Worm (Caenorhabditis elegans) whole organism, young adult: ENCODE data around the gene dhs-17.

Experiments used
- B0019.2 ChIP-seq: fragments of 200-800 bp; sonication (Bioruptor generic); conservative IDR thresholded peaks from 2 replicates; pipeline ENCODE4 v1.3.6; 2022; ENCODE audit warnings: missing genetic modification reagents, missing genetic modification characterization, missing compliant biosample characterization
- B0035.1 ChIP-seq: sonication (generic microtip); optimal IDR thresholded peaks from 2 replicates; lab custom pipeline; 2016; ENCODE audit warnings: missing genetic modification characterization, mild to moderate bottlenecking, missing compliant biosample characterization, missing genotype, missing genetic modification reagents
- F10E7.11 ChIP-seq: sonication (generic microtip); optimal IDR thresholded peaks from 2 replicates; lab custom pipeline; 2017; ENCODE audit warnings: mild to moderate bottlenecking, missing genetic modification characterization, moderate library complexity, missing compliant biosample characterization
- F23B12.7 ChIP-seq: sonication (generic microtip); optimal IDR thresholded peaks from 2 replicates; lab custom pipeline; 2017; ENCODE audit warnings: missing genetic modification characterization, mild to moderate bottlenecking, missing compliant biosample characterization, antibody characterized with exemption, moderate library complexity; ENCODE audit not compliant: insufficient read depth
- F39B2.1 ChIP-seq: fragments of 200-800 bp; sonication (Bioruptor generic); IDR thresholded peaks from 2 replicates; pipeline ENCODE4 v1.3.6; 2022; ENCODE audit warnings: missing genetic modification reagents, missing genetic modification characterization, missing compliant biosample characterization
- K12H6.12 ChIP-seq: fragments of 200-800 bp; sonication (Bioruptor generic); optimal IDR thresholded peaks from 2 replicates; lab custom pipeline; 2018; ENCODE audit warnings: mild to moderate bottlenecking, missing genetic modification characterization, missing compliant biosample characterization
- Y79H2A.3 ChIP-seq: fragments of 200-800 bp; sonication (Bioruptor generic); conservative IDR thresholded peaks from 2 replicates; pipeline ENCODE4 v1.3.6; 2022; ENCODE audit warnings: missing genetic modification reagents, missing genetic modification characterization, missing compliant biosample characterization
- Y95B8A.8 ChIP-seq: fragments of 200-800 bp; sonication (Bioruptor generic); IDR thresholded peaks from 2 replicates; pipeline ENCODE4 v1.3.6; 2022; ENCODE audit warnings: missing genetic modification reagents, missing genetic modification characterization, missing compliant biosample characterization
- aptf-2 ChIP-seq: fragments of 200-800 bp; sonication (Bioruptor generic); conservative IDR thresholded peaks from 2 replicates; pipeline ENCODE4 v1.3.6; 2022; ENCODE audit warnings: missing genetic modification reagents, missing genetic modification characterization, missing compliant biosample characterization
- aptf-3 ChIP-seq: fragments of 200-800 bp; sonication (Bioruptor generic); IDR thresholded peaks from 2 replicates; pipeline ENCODE4 v1.3.6; 2022; ENCODE audit warnings: missing genetic modification characterization, missing compliant biosample characterization
- attf-3 ChIP-seq: fragments of 200-800 bp; sonication (Bioruptor generic); conservative IDR thresholded peaks from 2 replicates; pipeline ENCODE4 v1.3.6; 2022; ENCODE audit warnings: missing genetic modification reagents, missing genetic modification characterization, missing compliant biosample characterization
- bed-2 ChIP-seq: fragments of 200-800 bp; sonication (Bioruptor generic); IDR thresholded peaks from 2 replicates; pipeline ENCODE4 v1.3.6; 2022; ENCODE audit warnings: missing genetic modification reagents, missing genetic modification characterization, missing compliant biosample characterization
- cebp-1 ChIP-seq, 2 experiments: fragments of 200-800 bp in 1 of 2; sonication (Bioruptor generic) in 1 of 2; sonication (generic microtip) in 1 of 2; IDR thresholded peaks in 1 of 2; optimal IDR thresholded peaks in 1 of 2; 2 replicates each; pipeline versions ENCODE4 v1.3.6 to Lab custom; 2017 to 2022; ENCODE audit warnings: missing compliant biosample characterization in 2 of 2, missing genetic modification characterization in 2 of 2, mild to moderate bottlenecking in 1 of 2, missing genetic modification reagents in 1 of 2, moderate library complexity in 1 of 2
- cebp-2 ChIP-seq: fragments of 200-800 bp; sonication (Bioruptor generic); IDR thresholded peaks from 2 replicates; pipeline ENCODE4 v1.3.6; 2022; ENCODE audit warnings: missing genetic modification characterization, missing compliant biosample characterization
- ceh-27 ChIP-seq: fragments of 200-800 bp; sonication (Bioruptor generic); optimal IDR thresholded peaks from 2 replicates; lab custom pipeline; 2018; ENCODE audit warnings: mild to moderate bottlenecking, missing genetic modification characterization, moderate library complexity, missing compliant biosample characterization
- ceh-79 ChIP-seq: sonication (generic microtip); optimal IDR thresholded peaks from 2 replicates; lab custom pipeline; 2017; ENCODE audit warnings: mild to moderate bottlenecking, missing genetic modification characterization, missing compliant biosample characterization
- chd-7 ChIP-seq: sonication (generic microtip); optimal IDR thresholded peaks from 2 replicates; lab custom pipeline; 2016; ENCODE audit warnings: mild to moderate bottlenecking, missing genetic modification characterization, moderate library complexity, missing compliant biosample characterization
- die-1 ChIP-seq: sonication (generic microtip); optimal IDR thresholded peaks from 2 replicates; lab custom pipeline; 2016; ENCODE audit warnings: missing genotype, mild to moderate bottlenecking, missing genetic modification characterization, missing compliant biosample characterization
- efl-1 ChIP-seq: fragments of 150-350 bp; optimal IDR thresholded peaks from 2 replicates; lab custom pipeline; 2014; ENCODE audit warnings: missing biosample characterization, missing genetic modification reagents, missing genetic modification characterization
- egl-44 ChIP-seq: fragments of 200-800 bp; sonication (Bioruptor generic); IDR thresholded peaks from 2 replicates; pipeline ENCODE4 v1.3.6; 2022; ENCODE audit warnings: missing genetic modification reagents, missing genetic modification characterization, missing compliant biosample characterization
- egrh-3 ChIP-seq: fragments of 200-800 bp; sonication (Bioruptor generic); IDR thresholded peaks from 2 replicates; pipeline ENCODE4 v1.3.6; 2022; ENCODE audit warnings: missing genetic modification reagents, missing genetic modification characterization, missing compliant biosample characterization
- hlh-12 ChIP-seq: sonication (generic microtip); optimal IDR thresholded peaks from 2 replicates; lab custom pipeline; 2016; ENCODE audit warnings: missing genetic modification characterization, missing compliant biosample characterization
- hmg-1.2 ChIP-seq: fragments of 200-800 bp; sonication (Bioruptor generic); IDR thresholded peaks from 2 replicates; pipeline ENCODE4 v1.3.6; 2022; ENCODE audit warnings: missing genetic modification reagents, missing genetic modification characterization, missing compliant biosample characterization
- let-526 ChIP-seq: fragments of 200-800 bp; sonication (Bioruptor generic); IDR thresholded peaks from 2 replicates; pipeline ENCODE4 v1.3.6; 2022; ENCODE audit warnings: missing genetic modification reagents, missing genetic modification characterization, missing compliant biosample characterization
- let-607 ChIP-seq, 2 experiments: fragments of 200-800 bp in 1 of 2; sonication (Bioruptor generic) in 1 of 2; sonication (generic microtip) in 1 of 2; optimal IDR thresholded peaks; 2 replicates each; lab custom pipeline; 2016 to 2018; ENCODE audit warnings: mild to moderate bottlenecking in 2 of 2, missing compliant biosample characterization in 2 of 2, missing genetic modification characterization in 2 of 2, moderate library complexity in 2 of 2, missing genotype in 1 of 2
- lin-26 ChIP-seq: fragments of 200-800 bp; sonication (Bioruptor generic); IDR thresholded peaks from 2 replicates; pipeline ENCODE4 v1.3.6; 2022; ENCODE audit warnings: missing genetic modification reagents, missing genetic modification characterization, missing compliant biosample characterization
- lin-40 ChIP-seq: sonication (generic microtip); optimal IDR thresholded peaks from 2 replicates; lab custom pipeline; 2016; ENCODE audit warnings: missing genetic modification characterization, mild to moderate bottlenecking, missing compliant biosample characterization, missing genotype, missing genetic modification reagents
- lir-1 ChIP-seq: fragments of 200-800 bp; sonication (Bioruptor generic); conservative IDR thresholded peaks from 2 replicates; pipeline ENCODE4 v1.3.6; 2022; ENCODE audit warnings: missing genetic modification reagents, missing genetic modification characterization, missing compliant biosample characterization
- lsl-1 ChIP-seq: fragments of 200-800 bp; sonication (Bioruptor generic); optimal IDR thresholded peaks from 2 replicates; lab custom pipeline; 2018; ENCODE audit warnings: mild to moderate bottlenecking, missing genetic modification characterization, moderate library complexity, missing compliant biosample characterization
- lsy-27 ChIP-seq: sonication (generic microtip); optimal IDR thresholded peaks from 2 replicates; lab custom pipeline; 2017; ENCODE audit warnings: missing genetic modification characterization, mild to moderate bottlenecking, missing compliant biosample characterization, antibody characterized with exemption, missing genotype, borderline replicate concordance; ENCODE audit not compliant: insufficient read depth
- madf-6 ChIP-seq: fragments of 200-800 bp; sonication (Bioruptor generic); IDR thresholded peaks from 2 replicates; pipeline ENCODE4 v1.3.6; 2022; ENCODE audit warnings: missing genetic modification reagents, missing genetic modification characterization, missing compliant biosample characterization
- nhr-80 ChIP-seq: sonication (generic microtip); optimal IDR thresholded peaks from 2 replicates; lab custom pipeline; 2016; ENCODE audit warnings: missing genetic modification characterization, missing compliant biosample characterization
- nhr-90 ChIP-seq: sonication (generic microtip); optimal IDR thresholded peaks from 2 replicates; lab custom pipeline; 2016; ENCODE audit warnings: missing genotype, mild to moderate bottlenecking, missing genetic modification characterization, missing compliant biosample characterization
- pbrm-1 ChIP-seq: fragments of 200-800 bp; sonication (Bioruptor generic); IDR thresholded peaks from 2 replicates; pipeline ENCODE4 v1.3.6; 2022; ENCODE audit warnings: missing genetic modification reagents, missing genetic modification characterization, missing compliant biosample characterization
- rec-8 ChIP-seq, 2 experiments: sonication (generic microtip); optimal IDR thresholded peaks; 2 replicates each; lab custom pipeline; 2016; ENCODE audit warnings: mild to moderate bottlenecking in 2 of 2, missing genetic modification characterization in 2 of 2, missing genetic modification reagents in 2 of 2, missing genotype in 2 of 2, missing biosample characterization in 1 of 2, missing compliant biosample characterization in 1 of 2, moderate library complexity in 1 of 2
- repo-1 ChIP-seq: sonication (generic microtip); optimal IDR thresholded peaks from 2 replicates; lab custom pipeline; 2017; ENCODE audit warnings: mild to moderate bottlenecking, missing genetic modification characterization, missing compliant biosample characterization
- sea-2 ChIP-seq: fragments of 200-800 bp; sonication (Bioruptor generic); IDR thresholded peaks from 2 replicates; pipeline ENCODE4 v1.3.6; 2022; ENCODE audit warnings: missing genetic modification characterization, missing compliant biosample characterization
- snpc-1.1 ChIP-seq: sonication (generic microtip); optimal IDR thresholded peaks from 2 replicates; lab custom pipeline; 2017; ENCODE audit warnings: missing genetic modification characterization, mild to moderate bottlenecking, missing compliant biosample characterization, antibody characterized with exemption, moderate library complexity, missing genotype, missing genetic modification reagents; ENCODE audit not compliant: insufficient read depth
- snpc-4 ChIP-seq, 5 experiments: fragments of 150-350 bp in 1 of 5; sonication (generic microtip) in 4 of 5; optimal IDR thresholded peaks; 2 replicates each; lab custom pipeline; 2014 to 2018; ENCODE audit warnings: missing genetic modification characterization in 5 of 5, missing biosample characterization in 3 of 5, antibody characterized with exemption in 2 of 5, mild to moderate bottlenecking in 2 of 5, missing compliant biosample characterization in 2 of 5, missing genotype in 2 of 5, moderate library complexity in 2 of 5, missing genetic modification reagents in 1 of 5
- tbx-9 ChIP-seq: sonication (generic microtip); optimal IDR thresholded peaks from 2 replicates; lab custom pipeline; 2016; ENCODE audit warnings: borderline replicate concordance, missing genetic modification characterization, inconsistent platforms, missing compliant biosample characterization
- unc-62 ChIP-seq: fragments of 150-350 bp; optimal IDR thresholded peaks from 2 replicates; lab custom pipeline; 2014; ENCODE audit warnings: missing biosample characterization, missing genetic modification reagents, missing genetic modification characterization
- xnd-1 ChIP-seq: sonication (generic microtip); optimal IDR thresholded peaks from 2 replicates; lab custom pipeline; 2016; ENCODE audit warnings: missing genotype, missing genetic modification reagents, missing genetic modification characterization, missing compliant biosample characterization
- ztf-25 ChIP-seq: fragments of 200-800 bp; sonication (Bioruptor generic); IDR thresholded peaks from 2 replicates; pipeline ENCODE4 v1.3.6; 2022; ENCODE audit warnings: missing genetic modification reagents, missing genetic modification characterization, missing compliant biosample characterization
- ztf-3 ChIP-seq: fragments of 200-800 bp; sonication (Bioruptor generic); optimal IDR thresholded peaks from 2 replicates; lab custom pipeline; 2018; ENCODE audit warnings: mild to moderate bottlenecking, missing genetic modification characterization, missing compliant biosample characterization
- ztf-6 ChIP-seq: fragments of 200-800 bp; sonication (Bioruptor generic); IDR thresholded peaks from 2 replicates; pipeline ENCODE4 v1.3.6; 2022; ENCODE audit warnings: missing genetic modification reagents, missing genetic modification characterization, missing compliant biosample characterization

dhs-17 gene

ce11 chrV:6018944-6019450, 15.6 kb downstream of the dhs-17 start, which contains the start of gene picc-1 (continued):
- TF ChIP-seq Y95B8A.8 (0 out of 2 replicates have a peak, but pooled peaks have one; percentile 51), lsl-1 (GFP tag; lab: Kevin White, UChicago) (no peak), repo-1 (tag; lab: Kevin White, UChicago) (no peak), chd-7 (tag; lab: Kevin White, UChicago) (peak; percentile 50), F23B12.7 (tag; lab: Kevin White, UChicago) (no peak), B0019.2 (no peak), Y79H2A.3 (peak; percentile 84)

ce11 chrV:6017630-6018029, 17.0 kb downstream of the dhs-17 start, which contains the start of the genes rpt-2 and aps-1:
rpt-2 (minus strand) TSS chrV:6017669.
aps-1 (plus strand) TSS chrV:6017970.
- peak; percentile 99 for TF ChIP-seq attf-3
- no peak for TF ChIP-seq egl-44 (GFP tag; lab: Robert Waterston, UW)
- TF ChIP-seq madf-6 (GFP tag; lab: Robert Waterston, UW), result no peak
- no peak for TF ChIP-seq unc-62
- peak; percentile 48; the same call in 1 of the 2 replicates for TF ChIP-seq hmg-1.2 (GFP tag; lab: Robert Waterston, UW)
- TF ChIP-seq sea-2 (GFP tag; lab: Robert Waterston, UW), result no peak
- no peak for TF ChIP-seq nhr-80 (tag; lab: Kevin White, UChicago)
- no peak for TF ChIP-seq egrh-3 (GFP tag; lab: Robert Waterston, UW)
- TF ChIP-seq die-1, result no peak
- no peak for TF ChIP-seq rec-8 (tag; optimal IDR thresholded peaks at IDR 0.05; lab: Kevin White, UChicago)
- no peak for TF ChIP-seq nhr-90 (tag; lab: Kevin White, UChicago)
- no peak for TF ChIP-seq ztf-25
- no peak for TF ChIP-seq aptf-3 (GFP tag; lab: Robert Waterston, UW)
- peak; percentile 7 for TF ChIP-seq efl-1 (GFP tag; lab: Kevin White, UChicago)
- no peak for TF ChIP-seq snpc-1.1
- TF ChIP-seq ztf-6 (GFP tag; lab: Robert Waterston, UW), result no peak
- TF ChIP-seq ceh-27 (GFP tag; lab: Kevin White, UChicago), result no peak
- no peak for TF ChIP-seq cebp-2
- no peak for TF ChIP-seq F39B2.1 (GFP tag; lab: Robert Waterston, UW)
- no peak for TF ChIP-seq let-526 (GFP tag; lab: Robert Waterston, UW)
- no peak for TF ChIP-seq xnd-1 (tag; lab: Kevin White, UChicago)
- no peak for TF ChIP-seq K12H6.12
- TF ChIP-seq chd-7 (tag; lab: Kevin White, UChicago), result no peak
- TF ChIP-seq lin-26 (GFP tag; lab: Robert Waterston, UW), result no peak
- no peak for TF ChIP-seq hlh-12 (tag; lab: Kevin White, UChicago)
- TF ChIP-seq lin-40, result peak; percentile 58
- TF ChIP-seq F10E7.11, result no peak
- TF ChIP-seq lsy-27 (tag; lab: Kevin White, UChicago), result no peak
- TF ChIP-seq cebp-1 (GFP tag; IDR thresholded peaks at IDR 0.05; lab: Robert Waterston, UW), result no peak
- peak; percentile 35 for TF ChIP-seq cebp-1 (tag; optimal IDR thresholded peaks at IDR 0.05; lab: Kevin White, UChicago)
- no peak for TF ChIP-seq bed-2 (GFP tag; lab: Robert Waterston, UW)
- TF ChIP-seq B0035.1 (tag; lab: Kevin White, UChicago), result no peak
- TF ChIP-seq ceh-79 (tag; lab: Kevin White, UChicago), result no peak
- no peak for TF ChIP-seq ztf-3
- peak in 1 of 2 experiments; percentile 33 for TF ChIP-seq let-607 (tag; optimal IDR thresholded peaks at IDR 0.05; lab: Kevin White, UChicago)
- no peak for TF ChIP-seq tbx-9 (tag; lab: Kevin White, UChicago)
- TF ChIP-seq pbrm-1, result no peak
- no peak for TF ChIP-seq lir-1 (GFP tag; lab: Robert Waterston, UW)
- no peak for TF ChIP-seq snpc-4 (GFP tag; optimal IDR thresholded peaks at IDR 0.05; lab: Kevin White, UChicago)
- TF ChIP-seq snpc-4 (tag; optimal IDR thresholded peaks at IDR 0.05; lab: Kevin White, UChicago), result peak in 3 of 4 experiments; percentile 3 to 66 (median 22)
- TF ChIP-seq aptf-2, result no peak
